Worm (Caenorhabditis elegans) whole organism, mixed stage, embryonic: ENCODE measurements around the gene nhr-285.

Source experiments
- ceh-39 ChIP-seq: fragments of 150-350 bp; optimal IDR thresholded peaks from 2 replicates; lab custom pipeline; 2014; ENCODE audit warnings: missing biosample characterization, missing genetic modification characterization
- ceh-83 ChIP-seq: fragments of 200-800 bp; sonication (Bioruptor generic); optimal IDR thresholded peaks from 2 replicates; lab custom pipeline; 2018; ENCODE audit warnings: mild to moderate bottlenecking, missing genetic modification characterization, missing compliant biosample characterization
- nhr-12 ChIP-seq: fragments of 150-350 bp; optimal IDR thresholded peaks from 2 replicates; lab custom pipeline; 2014; ENCODE audit warnings: missing biosample characterization, missing genetic modification characterization
- nhr-28 ChIP-seq: fragments of 150-350 bp; optimal IDR thresholded peaks from 2 replicates; lab custom pipeline; 2014; ENCODE audit warnings: missing biosample characterization, missing genetic modification characterization
- nhr-76 ChIP-seq: sonication (generic microtip); optimal IDR thresholded peaks from 2 replicates; lab custom pipeline; 2017; ENCODE audit warnings: missing biosample characterization, missing genetic modification characterization
- snpc-4 ChIP-seq: fragments of 150-350 bp; optimal IDR thresholded peaks from 2 replicates; lab custom pipeline; 2014; ENCODE audit warnings: missing biosample characterization, missing genetic modification characterization
- unc-39 ChIP-seq: fragments of 150-350 bp; optimal IDR thresholded peaks from 2 replicates; lab custom pipeline; 2014; ENCODE audit warnings: missing biosample characterization, missing genetic modification characterization

- TF ChIP-seq unc-39: no peak
- no peak for TF ChIP-seq ceh-83 (GFP tag; lab: Kevin White, UChicago)
- TF ChIP-seq nhr-28: no peak
- no peak for TF ChIP-seq nhr-76
- no peak for TF ChIP-seq snpc-4 (tag; lab: Kevin White, UChicago)
- no peak for TF ChIP-seq nhr-12
- TF ChIP-seq ceh-39: no peak
These were observed 46.8 kb downstream of the nhr-285 start, which contains the start of gene str-38 for ce11 chrV:15732209-15732608.
